Fruit fly (Drosophila melanogaster): ENCODE data around the gene lic.

Gene lic

dm6 chrX:13135702-13136101 is 44.8 kb downstream of the lic start (continued):
- TF ChIP-seq wdn (GFP tag; IDR thresholded peaks at IDR 0.05), result 0 out of 2 replicates have a peak, but pooled peaks have one; percentile 8
- TF ChIP-seq CG14014 (GFP tag; IDR thresholded peaks at IDR 0.05), result peak; percentile 25; the same call in 1 of the 2 replicates
- no peak for TF ChIP-seq B-H2 (GFP tag; optimal IDR thresholded peaks at IDR 0.05)
- TF ChIP-seq CG2129 (GFP tag; IDR thresholded peaks at IDR 0.05; ENCODE audit: partially characterized antibody), result no peak
- peak; percentile 8 for TF ChIP-seq HHEX (GFP tag; optimal IDR thresholded peaks at IDR 0.05)
- peak; percentile 33; the same call in 1 of the 2 replicates for TF ChIP-seq ssp (GFP tag; IDR thresholded peaks at IDR 0.05)
- no peak for TF ChIP-seq GATAe (GFP tag; conservative IDR thresholded peaks at IDR 0.05)
- peak; percentile 16; the same call in 1 of the 3 replicates for TF ChIP-seq B-H1 (GFP tag; IDR thresholded peaks at IDR 0.05)
- no peak for TF ChIP-seq gsb-n (tag; optimal IDR thresholded peaks at IDR 0.05)
- peak; percentile 53; the same call in 2 of the 3 replicates for TF ChIP-seq CG34422 (GFP tag; IDR thresholded peaks at IDR 0.05)
- no peak for TF ChIP-seq en (GFP tag; optimal IDR thresholded peaks at IDR 0.05)
- TF ChIP-seq Atf6 (GFP tag; IDR thresholded peaks at IDR 0.05), result peak; percentile 43; the same call in 1 of the 2 replicates
- TF ChIP-seq Dip3 (GFP tag; optimal IDR thresholded peaks at IDR 0.05), result peak; percentile 42
- TF ChIP-seq CG7928 (GFP tag; optimal IDR thresholded peaks at IDR 0.05), result no peak
- TF ChIP-seq CG3995 (GFP tag; optimal IDR thresholded peaks at IDR 0.05), result no peak
- TF ChIP-seq knrl (GFP tag; IDR thresholded peaks at IDR 0.05; ENCODE audit: partially characterized antibody), result no peak
- no peak for TF ChIP-seq Sin3A (optimal IDR thresholded peaks at IDR 0.05)
- no peak for TF ChIP-seq CG3847 (GFP tag; IDR thresholded peaks at IDR 0.05)
- 0 out of 2 replicates have a peak, but pooled peaks have one; percentile 13 for TF ChIP-seq CG9932 (GFP tag; IDR thresholded peaks at IDR 0.05)
- no peak for TF ChIP-seq CG13624 (GFP tag; optimal IDR thresholded peaks at IDR 0.05)
- TF ChIP-seq CG10431 (GFP tag; optimal IDR thresholded peaks at IDR 0.05), result no peak
- peak; percentile 19 for TF ChIP-seq gcm2 (GFP tag; optimal IDR thresholded peaks at IDR 0.05)
- peak; percentile 51 for TF ChIP-seq grau (tag; optimal IDR thresholded peaks at IDR 0.05)
- no peak for TF ChIP-seq CG33557 (GFP tag; optimal IDR thresholded peaks at IDR 0.05)
- TF ChIP-seq CG7987 (GFP tag; optimal IDR thresholded peaks at IDR 0.05), result no peak
- no peak for TF ChIP-seq Dfd (GFP tag; optimal IDR thresholded peaks at IDR 0.05)
- TF ChIP-seq chm (GFP tag; IDR thresholded peaks at IDR 0.05), result no peak; the same call in 1 of the 2 replicates
- TF ChIP-seq CG3726 (GFP tag; IDR thresholded peaks at IDR 0.05), result 0 out of 3 replicates have a peak, but pooled peaks have one; percentile 41
- TF ChIP-seq ash1 (GFP tag; optimal IDR thresholded peaks at IDR 0.05), result no peak
- peak; percentile 64 for TF ChIP-seq CG17328 (GFP tag; IDR thresholded peaks at IDR 0.05)
- no peak for TF ChIP-seq eyg (GFP tag; optimal IDR thresholded peaks at IDR 0.05)
- no peak for TF ChIP-seq Mad (GFP tag; optimal IDR thresholded peaks at IDR 0.05)
- TF ChIP-seq esg (GFP tag; conservative IDR thresholded peaks at IDR 0.05), result peak; percentile 38; the same call in 1 of the 2 replicates
- no peak for TF ChIP-seq Bteb2 (GFP tag; optimal IDR thresholded peaks at IDR 0.05)
- no peak for TF ChIP-seq CG2199 (GFP tag; IDR thresholded peaks at IDR 0.05)
- peak; percentile 31 for TF ChIP-seq CG18599 (GFP tag; optimal IDR thresholded peaks at IDR 0.05)
- peak; percentile 72 for TF ChIP-seq zfh1 (GFP tag; IDR thresholded peaks at IDR 0.05)
- TF ChIP-seq klu (GFP tag; IDR thresholded peaks at IDR 0.05), result no peak
- no peak for TF ChIP-seq CG31365 (tag; optimal IDR thresholded peaks at IDR 0.05)
- no peak for TF ChIP-seq Nf-YC (tag; optimal IDR thresholded peaks at IDR 0.05)
- peak; percentile 46 for TF ChIP-seq CG33213 (GFP tag; optimal IDR thresholded peaks at IDR 0.05)
- TF ChIP-seq lilli (GFP tag; optimal IDR thresholded peaks at IDR 0.05), result peak; percentile 37
- peak; percentile 53 for TF ChIP-seq CG18262 (tag; optimal IDR thresholded peaks at IDR 0.05)
- TF ChIP-seq vnd (GFP tag; IDR thresholded peaks at IDR 0.05; ENCODE audit: partially characterized antibody), result no peak
- TF ChIP-seq Sry-δ (GFP tag; optimal IDR thresholded peaks at IDR 0.05), result peak; percentile 8
- TF ChIP-seq CG6689 (GFP tag; IDR thresholded peaks at IDR 0.05), result peak; percentile 50
- TF ChIP-seq gro (GFP tag; optimal IDR thresholded peaks at IDR 0.05), result no peak
- TF ChIP-seq sob (GFP tag; IDR thresholded peaks at IDR 0.05), result peak; percentile 54; the same call in 1 of the 2 replicates
- no peak for TF ChIP-seq CG15696 (tag; optimal IDR thresholded peaks at IDR 0.05)
- no peak for TF ChIP-seq CG17802 (tag; optimal IDR thresholded peaks at IDR 0.05)
- TF ChIP-seq CG8765 (GFP tag; IDR thresholded peaks at IDR 0.05), result no peak
- no peak for TF ChIP-seq NC2α (GFP tag; optimal IDR thresholded peaks at IDR 0.05)

Data from whole organism, embryonic.